Fruit fly (Drosophila melanogaster) whole organism, pupa: ENCODE measurements around the gene CG42299.
A peak's percentile ranks its signal among the peaks of the same experiment; 100 is the strongest.

Experiments
- CG12605 ChIP-seq: fragments of 200-800 bp; sonication (Bioruptor generic); IDR thresholded peaks from 2 replicates; pipeline ENCODE4 v1.3.6; 2022; ENCODE audit warnings: missing biosample characterization, missing genetic modification characterization
- CG13204 ChIP-seq: fragments of 200-800 bp; sonication (Bioruptor generic); optimal IDR thresholded peaks from 2 replicates; lab custom pipeline; 2018; ENCODE audit warnings: missing biosample characterization, mild to moderate bottlenecking, missing genetic modification characterization, moderate library complexity
- CG14655 ChIP-seq: fragments of 200-800 bp; sonication (Bioruptor generic); optimal IDR thresholded peaks from 3 replicates; lab custom pipeline; 2017; ENCODE audit warnings: mild to moderate bottlenecking, missing biosample characterization, missing genetic modification reagents, missing genetic modification characterization
- CG15710 ChIP-seq: fragments of 200-800 bp; sonication (Bioruptor generic); optimal IDR thresholded peaks from 2 replicates; lab custom pipeline; 2018; ENCODE audit warnings: missing biosample characterization, mild to moderate bottlenecking, missing genetic modification characterization, moderate library complexity
- CG17806 ChIP-seq: fragments of 200-800 bp; sonication (Bioruptor generic); optimal IDR thresholded peaks from 2 replicates; lab custom pipeline; 2018; ENCODE audit warnings: missing biosample characterization, mild to moderate bottlenecking, missing genetic modification characterization, moderate library complexity
- CG32121 ChIP-seq: fragments of 200-800 bp; sonication (Bioruptor generic); IDR thresholded peaks from 2 replicates; pipeline ENCODE4 v1.3.6; 2022; ENCODE audit warnings: missing biosample characterization, missing genetic modification characterization
- CG4496 ChIP-seq: fragments of 200-800 bp; sonication (Bioruptor generic); IDR thresholded peaks from 3 replicates; pipeline ENCODE4 v1.3.6; 2022; ENCODE audit warnings: missing biosample characterization, missing genetic modification characterization
- EcR ChIP-seq: fragments of 200-800 bp; sonication (Bioruptor generic); optimal IDR thresholded peaks from 3 replicates; lab custom pipeline; 2019; ENCODE audit warnings: missing biosample characterization, missing genetic modification characterization, mild to moderate bottlenecking, moderate library complexity, missing genetic modification reagents
- Pif1A ChIP-seq: fragments of 200-800 bp; sonication (Bioruptor generic); optimal IDR thresholded peaks from 3 replicates; lab custom pipeline; 2016; ENCODE audit warnings: missing biosample characterization, missing genetic modification characterization
- Pif1B ChIP-seq: fragments of 200-800 bp; sonication (Bioruptor generic); optimal IDR thresholded peaks from 3 replicates; lab custom pipeline; 2016; ENCODE audit warnings: missing biosample characterization, missing genetic modification characterization
- Snoo ChIP-seq: fragments of 200-800 bp; sonication (Bioruptor generic); optimal IDR thresholded peaks from 3 replicates; lab custom pipeline; 2017; ENCODE audit warnings: missing biosample characterization, mild to moderate bottlenecking, missing genetic modification characterization, inconsistent platforms
- fd96Ca ChIP-seq: fragments of 200-800 bp; sonication (Bioruptor generic); IDR thresholded peaks from 3 replicates; pipeline ENCODE4 v1.3.6; 2022; ENCODE audit warnings: missing biosample characterization, missing genetic modification characterization

DNA sequence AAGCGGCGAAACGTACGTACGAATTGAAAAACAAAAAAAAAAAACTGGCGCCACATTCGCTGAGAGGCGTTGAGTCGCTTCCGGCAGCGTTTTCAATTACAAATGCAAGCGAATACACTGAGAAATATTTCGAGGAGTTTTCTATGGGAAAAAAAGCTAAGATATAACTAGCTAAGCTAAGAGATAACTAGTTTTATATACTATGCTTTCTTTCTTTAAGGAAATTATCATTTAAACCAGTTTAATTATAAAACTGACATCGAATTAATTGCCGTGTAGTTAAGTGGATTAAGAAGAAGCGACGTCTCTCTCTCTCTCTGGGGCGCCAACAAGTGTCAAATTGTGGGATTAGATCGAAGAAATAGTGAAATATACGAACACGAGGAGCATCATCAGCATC, 39.9 kb upstream of the CG42299 start:
- TF ChIP-seq CG14655 (GFP tag; lab: Kevin White, UChicago), result peak; percentile 73
- no peak for TF ChIP-seq Pif1B
- peak; percentile 77; the same call in 2 of the 3 replicates for TF ChIP-seq CG4496
- TF ChIP-seq Pif1A (GFP tag; lab: Kevin White, UChicago), result peak; percentile 28
- TF ChIP-seq CG15710, result peak; percentile 27
- no peak for TF ChIP-seq CG13204
- peak; percentile 75 for TF ChIP-seq CG12605 (GFP tag; lab: Robert Waterston, UW)
- peak; percentile 33 for TF ChIP-seq Snoo
- TF ChIP-seq CG32121, result peak; percentile 63
- no peak for TF ChIP-seq fd96Ca
- TF ChIP-seq EcR (GFP tag; lab: Kevin White, UChicago), result no peak
- peak; percentile 51 for TF ChIP-seq CG17806 (tag; lab: Kevin White, UChicago)
